Fruit fly (Drosophila melanogaster): ENCODE results near the gene InR.
A peak's percentile ranks its signal among the peaks of the same experiment; 100 is the strongest.

InR gene

dm6 chr3R:21613322-21613807 is 5.8 kb downstream of the InR start (continued):
- TF ChIP-seq CG11762 (GFP tag; optimal IDR thresholded peaks at IDR 0.05; ENCODE audit: insufficient read depth) (no peak), Smox (GFP tag; optimal IDR thresholded peaks at IDR 0.05) (peak; percentile 11), Sox102F (GFP tag; optimal IDR thresholded peaks at IDR 0.05) (peak; percentile 15), CG10669 (GFP tag; optimal IDR thresholded peaks at IDR 0.05) (peak; percentile 15), CG1621 (tag; optimal IDR thresholded peaks at IDR 0.05) (peak; percentile 31), Eip93F (GFP tag; optimal IDR thresholded peaks at IDR 0.05) (peak; percentile 30), CG10631 (GFP tag; optimal IDR thresholded peaks at IDR 0.05) (peak; percentile 2), CG11294 (GFP tag; IDR thresholded peaks at IDR 0.05) (no peak), CG7368 (GFP tag; optimal IDR thresholded peaks at IDR 0.05) (peak; percentile 44), pdm3 (GFP tag; optimal IDR thresholded peaks at IDR 0.05) (no peak)

dm6 chr3R:21612902-21613301 is 6.2 kb downstream of the InR start:
- TF ChIP-seq pdm3 (GFP tag; optimal IDR thresholded peaks at IDR 0.05) (peak; percentile 33), CG4318 (GFP tag; optimal IDR thresholded peaks at IDR 0.05) (peak; percentile 37), svp (GFP tag) (peak; percentile 68), CG10631 (GFP tag; optimal IDR thresholded peaks at IDR 0.05) (no peak), Eip78C (GFP tag) (peak; percentile 54), OdsH (GFP tag; optimal IDR thresholded peaks at IDR 0.05) (peak; percentile 10), Lpt (GFP tag; optimal IDR thresholded peaks at IDR 0.05) (peak; percentile 48), CG6276 (GFP tag; optimal IDR thresholded peaks at IDR 0.05) (peak; percentile 9), CG32006 (GFP tag; optimal IDR thresholded peaks at IDR 0.05) (peak; percentile 73), eg (GFP tag; IDR thresholded peaks at IDR 0.05) (no peak), Hr4 (GFP tag; optimal IDR thresholded peaks at IDR 0.05) (peak; percentile 65), salr (GFP tag; optimal IDR thresholded peaks at IDR 0.05) (peak in 1 of 2 experiments; percentile 13), Smox (GFP tag; optimal IDR thresholded peaks at IDR 0.05) (no peak)

dm6 chr3R:21611629-21612180 is 7.4 kb downstream of the InR start:
- peak in 1 of 2 experiments; percentile 12 for TF ChIP-seq ss (GFP tag; optimal IDR thresholded peaks at IDR 0.05)
- no peak for TF ChIP-seq CG15336 (GFP tag; IDR thresholded peaks at IDR 0.05)
- no peak for TF ChIP-seq Blimp-1 (GFP tag; optimal IDR thresholded peaks at IDR 0.05)
- TF ChIP-seq vri (GFP tag; optimal IDR thresholded peaks at IDR 0.05) = no peak
- TF ChIP-seq Hr39 (GFP tag; optimal IDR thresholded peaks at IDR 0.05) = no peak
- no peak for TF ChIP-seq pdm3 (GFP tag; optimal IDR thresholded peaks at IDR 0.05)
- TF ChIP-seq fkh (GFP tag; optimal IDR thresholded peaks at IDR 0.05) = peak; percentile 17
- no peak for TF ChIP-seq CG10631 (GFP tag; optimal IDR thresholded peaks at IDR 0.05)
- TF ChIP-seq CG6276 (GFP tag; optimal IDR thresholded peaks at IDR 0.05) = no peak
- TF ChIP-seq CG32006 (GFP tag; optimal IDR thresholded peaks at IDR 0.05) = no peak
- TF ChIP-seq cyc (GFP tag; optimal IDR thresholded peaks at IDR 0.05) = no peak
- no peak for TF ChIP-seq Ets96B (tag; optimal IDR thresholded peaks at IDR 0.05)
- TF ChIP-seq esn (GFP tag; optimal IDR thresholded peaks at IDR 0.05) = no peak
- TF ChIP-seq eg (GFP tag; IDR thresholded peaks at IDR 0.05) = no peak
- TF ChIP-seq Hr4 (GFP tag; optimal IDR thresholded peaks at IDR 0.05) = no peak
- no peak for TF ChIP-seq CG8632 (GFP tag; optimal IDR thresholded peaks at IDR 0.05)
- no peak for TF ChIP-seq CG11902 (GFP tag; optimal IDR thresholded peaks at IDR 0.05)
- TF ChIP-seq dsx (GFP tag; optimal IDR thresholded peaks at IDR 0.05; ENCODE audit: poor library complexity, severe bottlenecking) = peak; percentile 79

- TF ChIP-seq Smox (GFP tag; optimal IDR thresholded peaks at IDR 0.05) (peak; percentile 85), CG6808 (GFP tag; optimal IDR thresholded peaks at IDR 0.05) (peak; percentile 59), Hr4 (GFP tag; optimal IDR thresholded peaks at IDR 0.05) (peak; percentile 67), Blimp-1 (GFP tag; optimal IDR thresholded peaks at IDR 0.05) (peak; percentile 38), CG34406 (GFP tag; optimal IDR thresholded peaks at IDR 0.05) (peak; percentile 76), Gug (GFP tag; IDR thresholded peaks at IDR 0.05) (no peak), CG6163 (GFP tag; IDR thresholded peaks at IDR 0.05) (no peak), Sox102F (GFP tag; optimal IDR thresholded peaks at IDR 0.05) (peak; percentile 76), achi (GFP tag; optimal IDR thresholded peaks at IDR 0.05) (peak; percentile 80), CG11294 (GFP tag; IDR thresholded peaks at IDR 0.05) (no peak), eg (GFP tag; IDR thresholded peaks at IDR 0.05) (no peak), CG8319 (GFP tag; optimal IDR thresholded peaks at IDR 0.05) (peak; percentile 59), CG3032 (tag; optimal IDR thresholded peaks at IDR 0.05) (peak; percentile 75), fd59A (GFP tag; optimal IDR thresholded peaks at IDR 0.05) (peak; percentile 60), cyc (GFP tag; optimal IDR thresholded peaks at IDR 0.05) (peak; percentile 72), Eip78C (GFP tag) (peak; percentile 97), CG6276 (GFP tag; optimal IDR thresholded peaks at IDR 0.05) (peak; percentile 45), acj6 (GFP tag; optimal IDR thresholded peaks at IDR 0.05) (peak; percentile 83), CG32006 (GFP tag; optimal IDR thresholded peaks at IDR 0.05) (peak; percentile 77), dsx (GFP tag; optimal IDR thresholded peaks at IDR 0.05; ENCODE audit: poor library complexity, severe bottlenecking) (peak; percentile 100), fkh (GFP tag; optimal IDR thresholded peaks at IDR 0.05) (no peak), ss (GFP tag; optimal IDR thresholded peaks at IDR 0.05) (peak; percentile 71 to 75)
Observed at dm6 chr3R:21608275-21609035, 10.7 kb downstream of the InR start.

Data from whole organism, prepupa.